Worm (Caenorhabditis elegans): ENCODE results near the gene pnn-1.

- TF ChIP-seq T22C8.4 (GFP tag; IDR thresholded peaks at IDR 0.05) (no peak), med-1 (GFP tag; optimal IDR thresholded peaks at IDR 0.05; ENCODE audit: insufficient read depth) (no peak), cog-1 (tag; optimal IDR thresholded peaks at IDR 0.05) (no peak), ref-1 (GFP tag; conservative IDR thresholded peaks at IDR 0.05) (no peak), flt-1 (GFP tag; IDR thresholded peaks at IDR 0.05) (no peak)
Observed at ce11 chrV:12924128-12924527, 46.8 kb upstream of the pnn-1 start, which contains the start of gene pqn-67.
